Worm (Caenorhabditis elegans): ENCODE measurements around the gene miro-1.

ce11 chrIV:4763844-4764243 is 48.2 kb upstream of the miro-1 start, which contains the start of gene Y17G9B.2:
- TF ChIP-seq W03F9.2 (tag; optimal IDR thresholded peaks at IDR 0.05) (no peak), dao-5 (tag; optimal IDR thresholded peaks at IDR 0.05) (no peak), him-1 (tag; optimal IDR thresholded peaks at IDR 0.05) (no peak)
